Worm (Caenorhabditis elegans): ENCODE data around the gene tyr-2.
"Not testable (repeated sequence)": the region's sequence is repeated elsewhere in the genome, so short reads cannot be mapped to it uniquely, and the experiment has no call there.

Gene tyr-2

ce11 chrIII:13722387-13723122 is 21.5 kb upstream of the tyr-2 start:
- TF ChIP-seq unc-62 (GFP tag; optimal IDR thresholded peaks at IDR 0.05) = no peak

ce11 chrIII:13724018-13724892 is 19.8 kb upstream of the tyr-2 start:
- no peak for TF ChIP-seq unc-62 (GFP tag; optimal IDR thresholded peaks at IDR 0.05)

ce11 chrIII:13729760-13730159 is 14.3 kb upstream of the tyr-2 start:
- no peak for TF ChIP-seq unc-62 (GFP tag; optimal IDR thresholded peaks at IDR 0.05)

ce11 chrIII:13731589-13731988 is 12.4 kb upstream of the tyr-2 start, which contains the start of gene W06F12.2:
W06F12.2 (minus strand) TSS chrIII:13731689.
- no peak for TF ChIP-seq unc-62 (GFP tag; optimal IDR thresholded peaks at IDR 0.05)

- TF ChIP-seq unc-62 (GFP tag; optimal IDR thresholded peaks at IDR 0.05) = no peak
Measured at ce11 chrIII:13732665-13733064, 11.4 kb upstream of the tyr-2 start.

ce11 chrIII:13733833-13734232 is 10.2 kb upstream of the tyr-2 start:
- TF ChIP-seq unc-62 (GFP tag; optimal IDR thresholded peaks at IDR 0.05) = no peak

ce11 chrIII:13735008-13735407 is 9.0 kb upstream of the tyr-2 start, which contains the start of gene W06F12.3:
W06F12.3 (plus strand) TSS chrIII:13735030.
- TF ChIP-seq unc-62 (GFP tag; optimal IDR thresholded peaks at IDR 0.05) = no peak

- TF ChIP-seq unc-62 (GFP tag; optimal IDR thresholded peaks at IDR 0.05) = no peak
Measured at ce11 chrIII:13741410-13741809, 2.6 kb upstream of the tyr-2 start.

- TF ChIP-seq unc-62 (GFP tag; optimal IDR thresholded peaks at IDR 0.05) = no peak
Measured at ce11 chrIII:13742028-13742427, 2.0 kb upstream of the tyr-2 start.

- TF ChIP-seq unc-62 (GFP tag; optimal IDR thresholded peaks at IDR 0.05) = no peak
Measured at ce11 chrIII:13748312-13748711, 4.3 kb downstream of the tyr-2 start, which contains the start of gene K08E3.2. K08E3.2 (minus strand) TSS chrIII:13748686.

- not testable (repeated sequence) for TF ChIP-seq unc-62 (GFP tag; optimal IDR thresholded peaks at IDR 0.05)
Measured at ce11 chrIII:13751144-13751543, 7.1 kb downstream of the tyr-2 start, which contains the start of gene mlc-7. mlc-7 (plus strand) TSS chrIII:13751444.

ce11 chrIII:13755689-13756088 is 11.7 kb downstream of the tyr-2 start, which contains the start of gene toca-2:
toca-2 (plus strand) TSS chrIII:13755896.
- TF ChIP-seq unc-62 (GFP tag; optimal IDR thresholded peaks at IDR 0.05) = no peak

- no peak for TF ChIP-seq unc-62 (GFP tag; optimal IDR thresholded peaks at IDR 0.05)
Measured at ce11 chrIII:13759691-13760090, 15.7 kb downstream of the tyr-2 start.

ce11 chrIII:13761022-13761421 is 17.0 kb downstream of the tyr-2 start:
- no peak for TF ChIP-seq unc-62 (GFP tag; optimal IDR thresholded peaks at IDR 0.05)

- TF ChIP-seq unc-62 (GFP tag; optimal IDR thresholded peaks at IDR 0.05) = no peak
Measured at ce11 chrIII:13762046-13762445, 18.0 kb downstream of the tyr-2 start, which contains the start of gene dbn-1. dbn-1 (minus strand) TSS chrIII:13762069.

All from whole organism, dauer.